Fruit fly (Drosophila melanogaster): ENCODE results near the gene polybromo.
A peak's percentile ranks its signal among the peaks of the same experiment; 100 is the strongest.

polybromo gene

dm6 chr3R:24812987-24813636 is 8.1 kb upstream of the polybromo start:
- TF ChIP-seq noc (tag; optimal IDR thresholded peaks at IDR 0.05): no peak

dm6 chr3R:24812394-24812793 is 7.3 kb upstream of the polybromo start:
- TF ChIP-seq noc (tag; optimal IDR thresholded peaks at IDR 0.05): no peak

- TF ChIP-seq noc (tag; optimal IDR thresholded peaks at IDR 0.05): peak; percentile 96
Observed at dm6 chr3R:24810844-24811625, 6.0 kb upstream of the polybromo start.

- peak; percentile 70 for TF ChIP-seq noc (tag; optimal IDR thresholded peaks at IDR 0.05)
Observed at dm6 chr3R:24809576-24810279, 4.7 kb upstream of the polybromo start.

DNA sequence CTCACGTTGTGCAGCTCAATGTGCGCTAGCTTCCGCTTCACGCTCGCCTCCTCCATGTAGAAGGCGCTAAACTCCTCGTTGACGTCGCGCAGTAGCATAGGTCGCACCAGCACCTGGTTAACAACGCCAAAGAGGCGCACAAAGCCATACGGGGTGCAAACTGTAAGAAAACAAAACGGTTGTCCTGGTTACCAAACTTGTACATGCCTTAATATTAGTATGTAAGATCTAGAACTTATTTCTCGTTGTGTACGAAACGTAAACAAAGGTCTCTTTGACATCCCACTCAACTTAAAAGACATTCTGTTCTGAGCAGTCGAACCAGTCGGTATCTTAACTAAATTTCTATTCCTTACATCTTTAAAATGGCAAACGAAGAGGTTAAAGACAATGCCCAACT is 2.3 kb upstream of the polybromo start, which contains the start of gene CG6980:
CG6980 (plus strand) TSS at position 301 of the 400 bp plus-strand sequence.
- TF ChIP-seq noc (tag; optimal IDR thresholded peaks at IDR 0.05): no peak

DNA sequence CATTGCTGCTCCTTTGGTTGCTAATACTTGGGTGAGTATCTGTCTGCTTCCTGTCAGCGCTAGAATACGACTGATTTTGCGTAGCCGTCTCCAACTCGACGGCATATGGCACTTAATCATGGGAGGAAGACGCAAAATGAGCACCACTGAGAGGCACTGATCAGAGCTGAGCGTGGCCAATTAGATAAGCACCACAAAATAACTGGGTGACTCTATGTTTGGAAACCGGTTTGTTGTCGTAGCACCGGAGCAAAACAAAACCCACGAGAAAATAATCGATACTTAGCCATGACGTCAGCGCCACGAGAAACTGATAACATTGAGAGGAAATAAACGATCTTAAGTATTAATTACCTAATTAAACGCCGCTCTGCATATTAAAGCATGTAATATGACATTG is 5.6 kb downstream of the polybromo start, which contains the start of gene Ude:
Ude (minus strand) TSS at position 166 of the 400 bp plus-strand sequence.
- no peak for TF ChIP-seq noc (tag; optimal IDR thresholded peaks at IDR 0.05)

DNA sequence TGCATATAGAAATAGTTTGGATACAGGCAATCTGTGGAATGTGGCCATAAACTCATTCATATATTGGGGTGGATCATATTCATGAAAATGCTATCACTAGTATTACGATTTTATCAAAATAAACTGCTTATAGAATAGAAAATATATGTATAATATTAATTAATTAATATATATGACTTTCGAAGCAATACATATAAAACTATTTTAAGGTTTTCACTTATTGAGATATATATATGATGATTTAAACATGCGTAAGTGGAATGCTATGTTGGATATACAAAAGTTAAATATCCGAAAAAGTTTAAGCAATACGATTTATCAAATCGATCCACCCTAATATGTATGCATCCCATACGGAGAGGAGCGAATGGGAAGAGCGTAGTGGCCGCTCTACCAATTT is 6.5 kb downstream of the polybromo start:
- TF ChIP-seq noc (tag; optimal IDR thresholded peaks at IDR 0.05): peak; percentile 57

DNA sequence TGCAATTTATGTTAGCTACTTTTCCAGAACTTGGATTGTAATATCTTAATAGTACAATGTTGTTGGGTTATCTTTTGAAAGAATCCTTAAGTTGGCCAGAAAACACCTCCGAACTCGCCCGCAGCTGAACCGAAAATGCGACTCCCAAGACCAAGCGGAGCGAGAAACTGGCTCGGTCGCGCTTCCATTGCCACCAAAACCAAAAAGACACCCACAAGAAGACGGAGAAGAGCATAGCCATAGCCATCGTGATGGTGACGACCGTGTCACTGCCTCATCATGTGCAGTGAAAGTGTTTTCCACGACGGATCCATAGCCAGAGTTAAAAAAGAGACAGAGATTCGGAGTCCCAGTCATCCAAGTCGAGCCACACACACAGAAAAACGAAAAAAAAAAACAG is 15.0 kb downstream of the polybromo start, which contains the start of gene CG13634:
CG13634 (minus strand) TSS at position 101 of the 400 bp plus-strand sequence.
- no peak for TF ChIP-seq noc (tag; optimal IDR thresholded peaks at IDR 0.05)

dm6 chr3R:24787734-24788133 is 17.3 kb downstream of the polybromo start, which contains the start of gene Ets96B:
Gene Ets96B, plus strand, starts transcription at chr3R:24788054.
- TF ChIP-seq noc (tag; optimal IDR thresholded peaks at IDR 0.05): no peak

DNA sequence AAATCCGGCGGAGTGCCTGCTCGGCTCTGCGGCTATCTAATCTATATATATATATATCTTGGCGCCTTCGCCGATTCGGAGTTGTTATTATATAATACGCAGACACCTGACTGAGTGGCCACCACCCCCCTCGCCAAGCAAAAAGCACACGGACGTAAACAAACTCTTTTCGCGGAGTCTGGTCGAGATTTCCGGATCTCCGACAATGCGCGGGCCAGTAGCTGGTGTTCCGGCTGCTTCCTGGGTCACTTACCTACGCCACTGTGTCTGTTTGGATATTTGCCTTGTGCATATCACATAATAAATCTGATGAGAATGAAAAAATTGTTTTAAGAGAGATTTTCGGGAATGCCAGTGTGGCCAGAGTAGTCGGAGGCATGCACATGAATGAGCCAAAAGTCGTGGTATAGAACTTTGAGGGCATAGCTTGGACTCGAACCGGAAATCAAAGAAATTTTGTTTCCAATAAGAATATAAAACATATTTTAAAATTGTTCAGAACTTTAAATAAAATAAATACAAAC is 18.0 kb downstream of the polybromo start, which contains the start of gene CG5805:
CG5805 (minus strand) TSS at position 380 of the 524 bp plus-strand sequence.
- peak; percentile 41 for TF ChIP-seq noc (tag; optimal IDR thresholded peaks at IDR 0.05)

dm6 chr3R:24778218-24778739 is 26.8 kb downstream of the polybromo start:
- TF ChIP-seq noc (tag; optimal IDR thresholded peaks at IDR 0.05): no peak

DNA sequence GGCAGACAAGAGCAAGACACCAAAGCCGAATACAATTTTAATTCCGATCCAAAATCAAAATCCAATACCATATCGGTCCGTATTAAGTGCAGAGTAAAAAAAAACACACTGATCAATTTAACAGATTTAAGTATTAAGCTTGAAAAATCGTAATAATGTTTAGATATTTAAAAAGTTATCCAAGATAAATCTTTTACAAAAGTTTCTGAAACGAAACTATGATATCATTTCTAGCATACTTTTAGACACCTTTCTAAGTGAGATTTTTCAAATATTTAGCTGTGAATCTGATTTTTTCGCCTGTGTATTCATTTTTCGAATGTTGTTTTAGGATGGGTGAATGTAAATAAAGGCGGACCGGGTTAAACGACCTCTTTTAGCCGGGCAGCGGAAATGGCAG is 28.0 kb downstream of the polybromo start:
- TF ChIP-seq noc (tag; optimal IDR thresholded peaks at IDR 0.05): no peak

DNA sequence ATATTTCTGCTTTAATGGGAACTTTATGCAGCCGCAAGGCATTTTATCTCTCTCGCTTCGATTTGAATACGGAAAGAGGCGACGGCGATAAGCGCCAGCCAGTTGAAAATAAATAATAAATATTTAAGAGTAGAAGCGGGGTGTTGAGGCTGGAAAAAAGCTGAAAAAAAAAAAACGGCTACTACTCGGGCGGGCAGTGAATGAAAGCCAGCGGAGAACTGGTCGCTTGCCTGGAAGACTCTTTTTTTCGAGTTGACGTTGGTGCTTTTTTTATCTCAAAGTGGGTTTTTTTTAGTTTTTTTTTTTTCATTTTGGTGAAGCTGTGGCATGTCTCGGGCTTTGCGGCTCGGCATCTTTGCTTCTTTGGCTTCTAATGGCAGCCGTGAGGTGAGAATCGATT is 31.6 kb downstream of the polybromo start:
- TF ChIP-seq noc (tag; optimal IDR thresholded peaks at IDR 0.05): no peak

DNA sequence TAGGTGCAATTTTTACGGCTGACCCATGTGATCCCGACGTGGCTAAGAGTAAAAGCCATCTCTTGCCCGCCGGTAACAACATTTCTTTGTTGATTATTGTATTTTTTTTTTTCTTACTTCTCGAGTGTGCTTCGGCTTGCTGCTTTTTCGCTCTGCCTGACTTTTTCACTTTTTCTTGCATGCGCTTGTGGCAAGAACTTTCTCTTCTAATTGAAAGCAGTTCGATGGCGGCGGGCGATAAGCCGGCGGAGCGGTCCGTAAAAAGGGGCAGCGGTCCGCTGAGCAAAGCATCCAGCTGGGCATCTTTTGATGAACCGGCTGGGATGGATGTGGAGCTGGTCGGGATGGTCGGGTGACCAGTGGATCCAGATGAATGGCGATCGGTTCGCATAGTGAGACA is 32.0 kb downstream of the polybromo start:
- no peak for TF ChIP-seq noc (tag; optimal IDR thresholded peaks at IDR 0.05)
